Fruit fly (Drosophila melanogaster) Kc167 (cell line): ENCODE measurements around the gene CG43894.

Source experiments
- Myc ChIP-seq: fragments of >200 bp; optimal IDR thresholded peaks from 2 replicates; lab custom pipeline; 2017; ENCODE audit warnings: missing external identifiers
- Sin3A ChIP-seq: fragments of >200 bp; optimal IDR thresholded peaks from 2 replicates; lab custom pipeline; 2018; ENCODE audit warnings: missing external identifiers
- h ChIP-seq: fragments of >200 bp; optimal IDR thresholded peaks from 3 replicates; lab custom pipeline; 2018; ENCODE audit warnings: missing external identifiers
- insv ChIP-seq: fragments of >200 bp; optimal IDR thresholded peaks from 3 replicates; lab custom pipeline; 2018; ENCODE audit warnings: missing external identifiers
- psq ChIP-seq: fragments of >200 bp; optimal IDR thresholded peaks from 2 replicates; lab custom pipeline; 2017; ENCODE audit warnings: missing external identifiers
- ttk ChIP-seq: sonication (Bioruptor generic); optimal IDR thresholded peaks from 2 replicates; lab custom pipeline; 2017; ENCODE audit warnings: missing external identifiers

dm6 chr3L:12864472-12864871 is 25.1 kb upstream of the CG43894 start:
- TF ChIP-seq psq (lab: Kevin White, UChicago) (no peak), Sin3A (lab: Kevin White, UChicago) (no peak), Myc (lab: Kevin White, UChicago) (no peak), ttk (lab: Kevin White, UChicago) (no peak), insv (lab: Kevin White, UChicago) (no peak), h (no peak)
